Worm (Caenorhabditis elegans) whole organism, L3 larva: ENCODE measurements around the gene srxa-11.

Experiments
- aly-2 ChIP-seq: fragments of 150-350 bp; optimal IDR thresholded peaks from 2 replicates; lab custom pipeline; 2014; ENCODE audit warnings: missing biosample characterization, missing genetic modification characterization
- egl-27 ChIP-seq: sonication (generic microtip); optimal IDR thresholded peaks from 4 replicates; lab custom pipeline; 2017; ENCODE audit warnings: missing biosample characterization, missing genetic modification reagents, missing genetic modification characterization
- tbx-2 ChIP-seq: sonication (generic microtip); optimal IDR thresholded peaks from 2 replicates; lab custom pipeline; 2016; ENCODE audit warnings: mild to moderate bottlenecking, missing genetic modification characterization, missing compliant biosample characterization
- ztf-11 ChIP-seq: fragments of 150-350 bp; optimal IDR thresholded peaks from 2 replicates; lab custom pipeline; 2014; ENCODE audit warnings: missing biosample characterization, missing genetic modification characterization

- TF ChIP-seq aly-2 (tag; lab: Kevin White, UChicago) (no peak), ztf-11 (tag; lab: Kevin White, UChicago) (no peak), tbx-2 (no peak), egl-27 (no peak)
Measured at ce11 chrV:13892457-13893375, 31.2 kb upstream of the srxa-11 start, which contains the start of gene sptl-3.
